Worm (Caenorhabditis elegans): ENCODE data around the gene T11F9.14.

DNA sequence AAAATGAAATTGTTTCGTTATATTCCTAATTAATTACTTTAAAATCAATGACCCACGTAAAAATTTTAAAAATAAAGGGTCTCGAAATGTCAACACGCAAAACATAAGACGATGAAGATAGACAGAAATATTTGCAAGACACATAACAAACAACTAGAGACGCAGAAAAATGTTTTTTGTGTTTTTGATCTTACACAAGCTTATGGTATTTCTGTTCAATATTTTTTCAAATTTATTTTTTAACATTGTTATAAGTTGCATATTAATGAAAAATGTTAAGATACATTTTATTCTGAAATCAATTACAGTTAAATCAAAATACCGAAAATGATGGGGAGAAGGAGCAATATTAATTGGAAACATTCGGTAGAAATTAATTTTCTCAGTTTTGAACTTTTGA is 32.8 kb upstream of the T11F9.14 start, which contains the start of gene C55A6.3:
- TF ChIP-seq flt-1 (GFP tag; IDR thresholded peaks at IDR 0.05) (no peak), ztf-29 (GFP tag; IDR thresholded peaks at IDR 0.05) (no peak), tab-1 (GFP tag; IDR thresholded peaks at IDR 0.05) (no peak), T22C8.4 (GFP tag; IDR thresholded peaks at IDR 0.05) (no peak), ref-1 (GFP tag; conservative IDR thresholded peaks at IDR 0.05) (no peak), med-1 (GFP tag; optimal IDR thresholded peaks at IDR 0.05; ENCODE audit: insufficient read depth) (no peak), cog-1 (tag; optimal IDR thresholded peaks at IDR 0.05) (no peak)
